Fruit fly (Drosophila melanogaster) whole organism, embryonic: ENCODE results near the gene E23.

Experiments
- Atf-2 ChIP-seq: fragments of 200-800 bp; sonication (Bioruptor generic); optimal IDR thresholded peaks from 2 replicates; lab custom pipeline; 2016; ENCODE audit warnings: missing biosample characterization, missing genetic modification characterization
- Atf3 ChIP-seq: fragments of 200-800 bp; sonication (Bioruptor generic); optimal IDR thresholded peaks from 3 replicates; lab custom pipeline; 2016; ENCODE audit warnings: missing biosample characterization, missing genetic modification characterization
- Awh ChIP-seq: fragments of 200-800 bp; sonication (Bioruptor generic); IDR thresholded peaks from 2 replicates; pipeline ENCODE4, ENCODE4 v1.3.6; 2022; ENCODE audit warnings: missing biosample characterization, missing genetic modification characterization
- CG11247 ChIP-seq: fragments of 200-800 bp; sonication (Bioruptor generic); IDR thresholded peaks from 2 replicates; pipeline ENCODE4 v1.3.6; 2022; ENCODE audit warnings: missing biosample characterization, missing genetic modification characterization
- CG12155 ChIP-seq: fragments of 200-800 bp; sonication (Bioruptor generic); optimal IDR thresholded peaks from 3 replicates; lab custom pipeline; 2016; ENCODE audit warnings: missing biosample characterization, missing genetic modification characterization
- CG1233 ChIP-seq: fragments of 200-800 bp; sonication (Bioruptor generic); optimal IDR thresholded peaks from 4 replicates; lab custom pipeline; 2018; ENCODE audit warnings: missing biosample characterization, mild to moderate bottlenecking, missing genetic modification characterization
- CG17829 ChIP-seq: fragments of 200-800 bp; optimal IDR thresholded peaks from 2 replicates; lab custom pipeline; 2019; ENCODE audit warnings: missing biosample characterization, mild to moderate bottlenecking, missing genetic modification characterization, moderate library complexity
- CG18011 ChIP-seq: fragments of 200-800 bp; sonication (Bioruptor generic); optimal IDR thresholded peaks from 2 replicates; lab custom pipeline; 2017; ENCODE audit warnings: missing biosample characterization, missing genetic modification characterization, mild to moderate bottlenecking, moderate library complexity, missing genotype
- CG2199 ChIP-seq: fragments of 200-800 bp; sonication (Bioruptor generic); IDR thresholded peaks from 3 replicates; pipeline ENCODE4 v1.3.6; 2022; ENCODE audit warnings: missing biosample characterization, missing genetic modification characterization
- CG2875 ChIP-seq: fragments of 200-800 bp; sonication (Bioruptor generic); optimal IDR thresholded peaks from 2 replicates; lab custom pipeline; 2017; ENCODE audit warnings: missing biosample characterization, mild to moderate bottlenecking, missing genetic modification characterization, missing genetic modification reagents
- CG30403 ChIP-seq: fragments of 200-800 bp; sonication (Bioruptor generic); optimal IDR thresholded peaks from 3 replicates; lab custom pipeline; 2016; ENCODE audit warnings: missing biosample characterization, missing genetic modification characterization
- CG30431 ChIP-seq: fragments of 200-800 bp; sonication (Bioruptor generic); optimal IDR thresholded peaks from 2 replicates; lab custom pipeline; 2017; ENCODE audit warnings: missing biosample characterization, missing genetic modification characterization
- CG3163 ChIP-seq: fragments of 200-800 bp; sonication (Bioruptor generic); optimal IDR thresholded peaks from 3 replicates; lab custom pipeline; 2016; ENCODE audit warnings: missing biosample characterization, missing genetic modification characterization
- CG32772 ChIP-seq: fragments of 200-800 bp; sonication (Bioruptor generic); IDR thresholded peaks from 2 replicates; pipeline ENCODE4 v1.3.6; 2022; ENCODE audit warnings: missing biosample characterization, missing genetic modification characterization
- CG3407 ChIP-seq: fragments of 200-800 bp; sonication (Bioruptor generic); optimal IDR thresholded peaks from 2 replicates; lab custom pipeline; 2018; ENCODE audit warnings: missing biosample characterization, mild to moderate bottlenecking, missing genetic modification characterization
- CG3726 ChIP-seq: fragments of 200-800 bp; sonication (Bioruptor generic); IDR thresholded peaks from 3 replicates; pipeline ENCODE4, ENCODE4 v1.3.6; 2022; ENCODE audit warnings: missing biosample characterization, missing genetic modification characterization
- CG3838 ChIP-seq: fragments of 200-800 bp; sonication (Bioruptor generic); optimal IDR thresholded peaks from 3 replicates; lab custom pipeline; 2016; ENCODE audit warnings: missing biosample characterization, missing genetic modification characterization
- CG4282 ChIP-seq: fragments of 200-800 bp; sonication (Bioruptor generic); optimal IDR thresholded peaks from 2 replicates; lab custom pipeline; 2016; ENCODE audit warnings: missing biosample characterization, missing genetic modification characterization
- CG4360 ChIP-seq: fragments of 200-800 bp; sonication (Bioruptor generic); IDR thresholded peaks from 2 replicates; pipeline ENCODE4 v1.3.6; 2022; ENCODE audit warnings: missing biosample characterization, missing genetic modification characterization
- CG6854 ChIP-seq: fragments of 200-800 bp; sonication (Bioruptor generic); optimal IDR thresholded peaks from 3 replicates; lab custom pipeline; 2017; ENCODE audit warnings: missing biosample characterization, mild to moderate bottlenecking, missing genetic modification characterization
- CG7357 ChIP-seq: fragments of 200-800 bp; sonication (Bioruptor generic); IDR thresholded peaks from 3 replicates; pipeline ENCODE4 v1.3.6; 2022; ENCODE audit warnings: missing biosample characterization, missing genetic modification characterization
- CG8290 ChIP-seq, 3 experiments: fragments of 200-800 bp; sonication (Bioruptor generic); optimal IDR thresholded peaks; 2 replicates each; lab custom pipeline; 2016 to 2019; ENCODE audit warnings: missing biosample characterization in 3 of 3, missing genetic modification characterization in 3 of 3, mild to moderate bottlenecking in 2 of 3, moderate library complexity in 1 of 3
- CG8388 ChIP-seq: fragments of 200-800 bp; sonication (Bioruptor generic); optimal IDR thresholded peaks from 2 replicates; lab custom pipeline; 2019; ENCODE audit warnings: missing biosample characterization, mild to moderate bottlenecking, missing genetic modification characterization, moderate library complexity
- E2f2 ChIP-seq: fragments of 200-800 bp; sonication (Bioruptor generic); IDR thresholded peaks from 2 replicates; pipeline ENCODE4 v1.3.6; 2022; ENCODE audit warnings: missing biosample characterization, missing genetic modification characterization
- Fer3 ChIP-seq: fragments of 200-800 bp; sonication (Bioruptor generic); optimal IDR thresholded peaks from 2 replicates; lab custom pipeline; 2018; ENCODE audit warnings: missing biosample characterization, mild to moderate bottlenecking, missing genetic modification characterization, moderate library complexity
- HLH4C ChIP-seq: fragments of 200-800 bp; sonication (Bioruptor generic); IDR thresholded peaks from 3 replicates; pipeline ENCODE4 v1.3.6; 2022; ENCODE audit warnings: missing biosample characterization, missing genetic modification characterization; ENCODE audit not compliant: partially characterized antibody
- NC2β ChIP-seq: fragments of 200-800 bp; sonication (Bioruptor generic); optimal IDR thresholded peaks from 2 replicates; lab custom pipeline; 2016; ENCODE audit warnings: missing biosample characterization, missing genetic modification characterization
- Rfx ChIP-seq: fragments of 200-800 bp; sonication (Bioruptor generic); IDR thresholded peaks from 2 replicates; pipeline ENCODE4 v1.3.6; 2022; ENCODE audit warnings: missing biosample characterization, missing genetic modification characterization
- Six4 ChIP-seq: fragments of 200-800 bp; sonication (Bioruptor generic); optimal IDR thresholded peaks from 2 replicates; lab custom pipeline; 2016; ENCODE audit warnings: missing biosample characterization, missing genetic modification characterization
- Trl ChIP-seq, 3 experiments: fragments of >200 bp in 2 of 3; fragments of 200-800 bp in 1 of 3; sonication (Bioruptor generic) in 1 of 3; optimal IDR thresholded peaks; 2 replicates in 1 of 3; 3 replicates in 2 of 3; lab custom pipeline; 2016 to 2017; ENCODE audit warnings: missing biosample characterization in 1 of 3, missing genetic modification characterization in 1 of 3
- Xrp1 ChIP-seq: fragments of 200-800 bp; sonication (Bioruptor generic); IDR thresholded peaks from 2 replicates; pipeline ENCODE4 v1.3.6; 2022; ENCODE audit warnings: missing biosample characterization, missing genetic modification characterization
- ab ChIP-seq: fragments of 200-800 bp; sonication (Bioruptor generic); optimal IDR thresholded peaks from 2 replicates; lab custom pipeline; 2016; ENCODE audit warnings: missing biosample characterization, missing genetic modification characterization
- amos ChIP-seq: fragments of 200-800 bp; sonication (Bioruptor generic); IDR thresholded peaks from 2 replicates; pipeline ENCODE4 v1.3.6; 2022; ENCODE audit warnings: missing biosample characterization, missing genetic modification characterization; ENCODE audit not compliant: partially characterized antibody
- ato ChIP-seq: fragments of 200-800 bp; sonication (Bioruptor generic); IDR thresholded peaks from 2 replicates; pipeline ENCODE4 v1.3.6; 2022; ENCODE audit warnings: missing biosample characterization, missing genetic modification characterization; ENCODE audit not compliant: partially characterized antibody
- cg ChIP-seq: fragments of 200-800 bp; sonication (Bioruptor generic); optimal IDR thresholded peaks from 3 replicates; lab custom pipeline; 2019; ENCODE audit warnings: missing biosample characterization, mild to moderate bottlenecking, missing genetic modification characterization, moderate library complexity
- dati ChIP-seq: fragments of 200-800 bp; sonication (Bioruptor generic); IDR thresholded peaks from 2 replicates; pipeline ENCODE4 v1.3.6; 2022; ENCODE audit warnings: missing biosample characterization, missing genetic modification characterization
- dm ChIP-seq: fragments of 200-800 bp; sonication (Bioruptor generic); optimal IDR thresholded peaks from 3 replicates; lab custom pipeline; 2016; ENCODE audit warnings: missing biosample characterization, missing genetic modification characterization
- fru ChIP-seq: fragments of >200 bp; optimal IDR thresholded peaks from 2 replicates; lab custom pipeline; 2017
- gcm ChIP-seq: fragments of 200-800 bp; sonication (Bioruptor generic); optimal IDR thresholded peaks from 2 replicates; lab custom pipeline; 2019; ENCODE audit warnings: missing biosample characterization, mild to moderate bottlenecking, missing genetic modification characterization, moderate library complexity
- hbn ChIP-seq: fragments of 200-800 bp; sonication (Bioruptor generic); IDR thresholded peaks from 2 replicates; pipeline ENCODE4 v1.3.6; 2022; ENCODE audit warnings: missing biosample characterization, missing genetic modification characterization; ENCODE audit not compliant: partially characterized antibody
- nmo ChIP-seq: fragments of 200-800 bp; sonication (Bioruptor generic); optimal IDR thresholded peaks from 2 replicates; lab custom pipeline; 2018; ENCODE audit warnings: missing biosample characterization, mild to moderate bottlenecking, missing genetic modification characterization, moderate library complexity
- odd ChIP-seq: fragments of 200-800 bp; sonication (Bioruptor generic); optimal IDR thresholded peaks from 2 replicates; lab custom pipeline; 2017; ENCODE audit warnings: missing biosample characterization, mild to moderate bottlenecking, missing genetic modification characterization
- salm ChIP-seq: fragments of 200-800 bp; sonication (Bioruptor generic); optimal IDR thresholded peaks from 2 replicates; lab custom pipeline; 2018; ENCODE audit warnings: missing biosample characterization, mild to moderate bottlenecking, missing genetic modification characterization
- shn ChIP-seq: fragments of 200-800 bp; sonication (Bioruptor generic); optimal IDR thresholded peaks from 3 replicates; lab custom pipeline; 2016; ENCODE audit warnings: missing biosample characterization, missing genetic modification characterization
- slbo ChIP-seq: fragments of 200-800 bp; sonication (Bioruptor generic); IDR thresholded peaks from 2 replicates; pipeline ENCODE4 v1.3.6; 2022; ENCODE audit warnings: missing biosample characterization, missing genetic modification characterization
- stwl ChIP-seq: fragments of 200-800 bp; sonication (Bioruptor generic); optimal IDR thresholded peaks from 3 replicates; lab custom pipeline; 2018; ENCODE audit warnings: missing biosample characterization, mild to moderate bottlenecking, missing genetic modification characterization, moderate library complexity
- unpg ChIP-seq: fragments of 200-800 bp; sonication (Bioruptor generic); optimal IDR thresholded peaks from 3 replicates; lab custom pipeline; 2018; ENCODE audit warnings: missing biosample characterization, mild to moderate bottlenecking, missing genetic modification characterization, moderate library complexity
- vnd ChIP-seq: fragments of 200-800 bp; sonication (Bioruptor generic); IDR thresholded peaks from 3 replicates; pipeline ENCODE4 v1.3.6; 2022; ENCODE audit warnings: missing biosample characterization, missing genetic modification characterization; ENCODE audit not compliant: partially characterized antibody

Gene E23

DNA sequence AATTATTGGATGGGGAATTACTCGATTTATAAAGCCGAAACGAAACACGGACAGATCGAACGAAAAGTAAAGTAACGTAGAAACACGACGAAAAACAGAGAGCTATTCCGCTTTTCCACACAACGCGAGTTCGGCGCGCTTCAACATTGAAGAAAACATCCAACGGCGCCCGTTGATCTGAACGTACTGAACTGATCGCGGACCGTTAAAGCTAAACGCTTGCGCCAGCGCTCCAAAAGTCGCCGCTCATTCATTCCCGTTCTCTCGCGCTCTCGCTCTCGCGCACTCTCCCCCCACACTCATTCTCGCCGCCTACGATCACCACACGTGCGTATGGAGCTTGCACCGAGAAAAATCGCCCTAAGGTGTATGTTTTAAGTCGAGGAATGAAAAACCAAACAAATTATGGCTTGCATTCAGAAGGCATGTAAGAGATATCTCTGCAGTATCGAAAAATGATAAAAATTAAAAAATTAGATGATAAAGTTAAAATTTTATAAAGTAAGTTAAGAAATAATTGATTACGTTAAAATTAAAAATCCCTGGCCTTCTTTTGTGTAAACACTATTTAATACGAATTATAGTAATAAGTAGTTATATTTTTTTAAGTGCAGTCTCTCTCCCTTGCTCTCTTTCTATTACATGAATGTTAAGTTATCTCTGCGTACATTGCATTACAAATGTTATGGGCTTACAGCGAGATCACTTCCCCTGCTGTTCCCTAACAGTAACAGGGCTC is at the start of gene E23 (continued):
- peak; percentile 81 for TF ChIP-seq CG4282 (GFP tag; lab: Kevin White, UChicago)
- peak; percentile 96 for TF ChIP-seq CG11247 (GFP tag; lab: Robert Waterston, UW)
- TF ChIP-seq NC2β: peak; percentile 92
- TF ChIP-seq Atf3 (GFP tag; lab: Kevin White, UChicago): peak; percentile 93
- TF ChIP-seq CG12155: peak; percentile 97
- peak; percentile 99 for TF ChIP-seq CG8388 (GFP tag; lab: Kevin White, UChicago)
- TF ChIP-seq stwl: peak; percentile 55
- peak; percentile 93; the same call in 2 of the 3 replicates for TF ChIP-seq CG2199
- TF ChIP-seq HLH4C: no peak
- TF ChIP-seq CG3163: peak; percentile 82
- peak; percentile 73 for TF ChIP-seq ab (GFP tag; lab: Kevin White, UChicago)
- TF ChIP-seq Six4 (GFP tag; lab: Kevin White, UChicago): peak; percentile 98
- TF ChIP-seq hbn (GFP tag; lab: Robert Waterston, UW): no peak
- peak; percentile 88 to 97 for TF ChIP-seq Trl (optimal IDR thresholded peaks at IDR 0.05; lab: Kevin White, UChicago)
- TF ChIP-seq Trl (GFP tag; optimal IDR thresholded peaks at IDR 0.05; lab: Kevin White, UChicago): peak; percentile 94
- peak; percentile 97 for TF ChIP-seq CG3726
- TF ChIP-seq amos: peak; percentile 58; the same call in 1 of the 2 replicates
- peak; percentile 99 for TF ChIP-seq gcm (GFP tag; lab: Kevin White, UChicago)
- peak; percentile 99 for TF ChIP-seq Xrp1
- TF ChIP-seq Atf-2 (GFP tag; lab: Kevin White, UChicago): peak; percentile 95
- peak; percentile 79 for TF ChIP-seq CG4360 (GFP tag; lab: Robert Waterston, UW)
- peak; percentile 31 for TF ChIP-seq cg (GFP tag; lab: Kevin White, UChicago)
- TF ChIP-seq Rfx (GFP tag; lab: Robert Waterston, UW): peak; percentile 98
- TF ChIP-seq CG3838 (GFP tag; lab: Kevin White, UChicago): peak; percentile 95
- TF ChIP-seq CG6854 (GFP tag; lab: Kevin White, UChicago): peak; percentile 96
- TF ChIP-seq CG17829 (tag; lab: Kevin White, UChicago): peak; percentile 99
- peak; percentile 98 for TF ChIP-seq CG1233 (GFP tag; lab: Kevin White, UChicago)
- TF ChIP-seq CG30403 (GFP tag; lab: Kevin White, UChicago): peak; percentile 99
- TF ChIP-seq nmo (GFP tag; lab: Kevin White, UChicago): peak; percentile 100
- TF ChIP-seq Fer3 (tag; lab: Kevin White, UChicago): peak; percentile 97
- peak; percentile 92 for TF ChIP-seq CG18011
- peak; percentile 95 for TF ChIP-seq CG7357 (GFP tag; lab: Robert Waterston, UW)
- TF ChIP-seq CG3407 (GFP tag; lab: Kevin White, UChicago): peak; percentile 98
- peak; percentile 99 for TF ChIP-seq unpg (GFP tag; lab: Kevin White, UChicago)
- peak; percentile 98 for TF ChIP-seq salm (tag; lab: Kevin White, UChicago)
- peak; percentile 97 for TF ChIP-seq CG32772
- peak; percentile 49; the same call in 1 of the 2 replicates for TF ChIP-seq dati (GFP tag; lab: Robert Waterston, UW)
- no peak for TF ChIP-seq vnd (GFP tag; lab: Robert Waterston, UW)
- peak; percentile 97 for TF ChIP-seq Awh (GFP tag; lab: Robert Waterston, UW)
- peak; percentile 97 for TF ChIP-seq CG8290 (GFP tag; optimal IDR thresholded peaks at IDR 0.05; lab: Kevin White, UChicago)
- TF ChIP-seq CG8290 (tag; optimal IDR thresholded peaks at IDR 0.05; lab: Kevin White, UChicago): peak; percentile 93 to 94
- TF ChIP-seq shn: peak; percentile 91
- peak; percentile 98 for TF ChIP-seq CG30431 (GFP tag; lab: Kevin White, UChicago)
- TF ChIP-seq slbo (GFP tag; lab: Robert Waterston, UW): peak; percentile 98
- peak; percentile 61; the same call in 1 of the 2 replicates for TF ChIP-seq ato (GFP tag; lab: Robert Waterston, UW)
- TF ChIP-seq CG2875 (GFP tag; lab: Kevin White, UChicago): peak; percentile 99
- TF ChIP-seq dm (GFP tag; lab: Kevin White, UChicago): peak; percentile 91
- TF ChIP-seq E2f2 (GFP tag; lab: Robert Waterston, UW): peak; percentile 87
- no peak for TF ChIP-seq fru (lab: Kevin White, UChicago)
- peak; percentile 99 for TF ChIP-seq odd
